Fruit fly (Drosophila melanogaster) whole organism, prepupa: Measurements from ENCODE around the gene east.

Experiments used
- CG1621 ChIP-seq: fragments of 200-800 bp; sonication (Bioruptor generic); optimal IDR thresholded peaks from 3 replicates; lab custom pipeline; 2018; ENCODE audit warnings: missing biosample characterization, mild to moderate bottlenecking, missing genetic modification characterization
- CG8632 ChIP-seq: fragments of 200-800 bp; sonication (Bioruptor generic); optimal IDR thresholded peaks from 3 replicates; lab custom pipeline; 2016; ENCODE audit warnings: missing biosample characterization, missing genetic modification characterization
- CG9139 ChIP-seq: fragments of 200-800 bp; sonication (Bioruptor generic); optimal IDR thresholded peaks from 3 replicates; lab custom pipeline; 2017; ENCODE audit warnings: missing biosample characterization, mild to moderate bottlenecking, missing genetic modification characterization
- OdsH ChIP-seq: fragments of 200-800 bp; sonication (Bioruptor generic); optimal IDR thresholded peaks from 3 replicates; lab custom pipeline; 2016; ENCODE audit warnings: missing biosample characterization, missing genetic modification characterization
- Sox102F ChIP-seq: fragments of 200-800 bp; sonication (Bioruptor generic); optimal IDR thresholded peaks from 2 replicates; lab custom pipeline; 2016; ENCODE audit warnings: missing biosample characterization, mild to moderate bottlenecking, missing genetic modification characterization
- cyc ChIP-seq: fragments of 200-800 bp; sonication (Bioruptor generic); optimal IDR thresholded peaks from 3 replicates; lab custom pipeline; 2016; ENCODE audit warnings: missing biosample characterization, missing genetic modification characterization
- dsx ChIP-seq: fragments of 200-800 bp; optimal IDR thresholded peaks from 3 replicates; lab custom pipeline; 2019; ENCODE audit warnings: missing biosample characterization, mild to moderate bottlenecking, missing genetic modification characterization, moderate library complexity; ENCODE audit not compliant: poor library complexity, severe bottlenecking
- esn ChIP-seq: fragments of 200-800 bp; sonication (Bioruptor generic); optimal IDR thresholded peaks from 2 replicates; lab custom pipeline; 2016; ENCODE audit warnings: missing biosample characterization, mild to moderate bottlenecking, missing genetic modification characterization, moderate library complexity
- fkh ChIP-seq: fragments of 200-800 bp; sonication (Bioruptor generic); optimal IDR thresholded peaks from 3 replicates; lab custom pipeline; 2017; ENCODE audit warnings: missing biosample characterization, mild to moderate bottlenecking, missing genetic modification characterization, moderate library complexity

DNA sequence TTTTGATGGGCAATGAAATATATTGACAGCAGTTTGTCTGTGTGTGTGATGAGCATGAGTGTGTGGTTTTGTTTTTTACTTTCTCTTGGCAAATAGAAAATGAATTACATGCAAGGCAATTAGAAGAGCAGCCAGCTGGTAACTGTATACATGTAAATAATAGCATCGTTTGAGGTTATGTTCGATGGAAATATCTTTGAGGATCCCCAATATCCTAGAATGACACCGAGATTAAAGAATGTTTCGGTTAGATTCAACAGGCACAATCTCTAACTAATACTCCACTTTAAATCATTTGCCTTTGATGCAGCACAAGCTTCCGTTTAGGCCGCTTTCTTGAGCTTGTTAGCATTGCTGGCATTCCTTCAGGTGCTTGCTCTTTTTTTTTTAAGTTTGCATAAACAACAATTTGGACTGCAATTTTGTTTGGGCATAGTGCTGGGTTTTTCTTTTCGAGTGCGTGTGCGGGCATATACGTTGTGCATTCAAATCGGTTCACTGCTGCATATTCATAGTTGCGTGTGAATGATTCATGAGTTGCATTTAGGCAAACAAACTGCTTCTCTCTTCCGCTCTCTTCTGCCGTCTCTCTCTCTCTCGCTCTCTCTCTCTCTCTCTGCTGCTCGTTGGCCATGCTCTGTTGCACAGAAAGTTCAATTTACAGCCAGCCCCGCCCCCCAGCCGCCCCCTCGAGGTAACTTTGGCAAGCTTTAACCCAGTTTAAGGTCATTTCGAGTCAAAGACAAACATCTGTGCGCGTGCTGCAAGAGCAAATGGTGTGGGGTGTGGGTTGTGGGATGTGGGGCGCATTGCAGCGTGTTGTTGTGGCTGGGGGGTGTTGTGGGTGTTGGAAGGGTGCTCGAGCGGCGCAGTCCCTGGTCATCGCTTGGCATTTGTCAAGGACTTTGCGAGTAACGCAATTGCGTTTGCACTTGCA lies 46.0 kb upstream of the east start:
- TF ChIP-seq CG8632 (GFP tag; lab: Kevin White, UChicago) (no peak), OdsH (no peak), fkh (GFP tag; lab: Kevin White, UChicago) (no peak), CG1621 (no peak), dsx (no peak), Sox102F (no peak), cyc (GFP tag; lab: Kevin White, UChicago) (no peak), CG9139 (GFP tag; lab: Kevin White, UChicago) (no peak), esn (GFP tag; lab: Kevin White, UChicago) (no peak)
